Worm (Caenorhabditis elegans) whole organism, L1 larva: ENCODE data around the gene F08H9.3.

Source experiments
- Y116A8C.19 ChIP-seq: sonication (generic microtip); optimal IDR thresholded peaks from 2 replicates; lab custom pipeline; 2016; ENCODE audit warnings: missing compliant biosample characterization, missing genetic modification characterization, borderline replicate concordance
- aha-1 ChIP-seq: fragments of 150-350 bp; optimal IDR thresholded peaks from 2 replicates; lab custom pipeline; 2014; ENCODE audit warnings: missing biosample characterization, missing genetic modification characterization
- alr-1 ChIP-seq: fragments of 200-800 bp; sonication (Bioruptor generic); optimal IDR thresholded peaks from 2 replicates; lab custom pipeline; 2018; ENCODE audit warnings: borderline replicate concordance, mild to moderate bottlenecking, missing genetic modification characterization, missing compliant biosample characterization
- blmp-1 ChIP-seq: fragments of 150-350 bp; optimal IDR thresholded peaks from 2 replicates; lab custom pipeline; 2014; ENCODE audit warnings: missing biosample characterization, missing genetic modification characterization
- ceh-63 ChIP-seq: fragments of 200-800 bp; sonication (Bioruptor generic); optimal IDR thresholded peaks from 2 replicates; lab custom pipeline; 2018; ENCODE audit warnings: mild to moderate bottlenecking, missing genetic modification characterization, missing compliant biosample characterization
- ceh-82 ChIP-seq, 3 experiments: fragments of 150-350 bp in 1 of 3; sonication (generic microtip) in 2 of 3; optimal IDR thresholded peaks; 2 replicates each; lab custom pipeline; 2014 to 2017; ENCODE audit warnings: missing biosample characterization in 3 of 3, missing genetic modification characterization in 3 of 3
- ceh-88 ChIP-seq: fragments of 200-800 bp; sonication (Bioruptor generic); IDR thresholded peaks from 2 replicates; pipeline ENCODE4 v1.3.6; 2022; ENCODE audit warnings: missing genetic modification characterization, missing compliant biosample characterization
- ceh-90 ChIP-seq: sonication (generic microtip); optimal IDR thresholded peaks from 2 replicates; lab custom pipeline; 2016; ENCODE audit warnings: missing genetic modification characterization, missing compliant biosample characterization
- ces-1 ChIP-seq: fragments of 150-350 bp; optimal IDR thresholded peaks from 2 replicates; lab custom pipeline; 2014; ENCODE audit warnings: missing biosample characterization, missing genetic modification reagents, missing genetic modification characterization
- dsc-1 ChIP-seq: sonication (generic microtip); optimal IDR thresholded peaks from 2 replicates; lab custom pipeline; 2016; ENCODE audit warnings: mild to moderate bottlenecking, missing genetic modification characterization, missing compliant biosample characterization
- efl-1 ChIP-seq, 4 experiments: fragments of 150-350 bp; optimal IDR thresholded peaks in 3 of 4; peaks in 1 of 4; 1 replicate in 1 of 4; 2 replicates in 3 of 4; lab custom pipeline; 2014; ENCODE audit warnings: missing biosample characterization in 2 of 4, missing genetic modification characterization in 2 of 4, missing genetic modification reagents in 2 of 4
- efl-3 ChIP-seq: fragments of 200-800 bp; sonication (Bioruptor generic); optimal IDR thresholded peaks from 2 replicates; lab custom pipeline; 2018; ENCODE audit warnings: mild to moderate bottlenecking, missing genetic modification characterization, missing compliant biosample characterization
- egl-13 ChIP-seq: sonication (generic microtip); optimal IDR thresholded peaks from 2 replicates; lab custom pipeline; 2016; ENCODE audit warnings: missing genotype, missing genetic modification reagents, missing genetic modification characterization, missing compliant biosample characterization
- elt-3 ChIP-seq, 6 experiments: fragments of 150-350 bp in 1 of 6; sonication (generic microtip); optimal IDR thresholded peaks; 2 replicates each; lab custom pipeline; 2017 to 2018; ENCODE audit warnings: missing biosample characterization in 6 of 6, missing genetic modification characterization in 6 of 6, inconsistent platforms in 1 of 6
- ets-5 ChIP-seq: fragments of 200-800 bp; sonication (Bioruptor generic); IDR thresholded peaks from 2 replicates; pipeline ENCODE4 v1.3.6; 2022; ENCODE audit warnings: missing genetic modification characterization, missing compliant biosample characterization
- fos-1 ChIP-seq: fragments of 150-350 bp; optimal IDR thresholded peaks from 2 replicates; lab custom pipeline; 2014; ENCODE audit warnings: missing biosample characterization, missing genetic modification characterization
- hlh-17 ChIP-seq: fragments of 200-800 bp; sonication (Bioruptor generic); optimal IDR thresholded peaks from 2 replicates; lab custom pipeline; 2018; ENCODE audit warnings: missing genetic modification characterization, mild to moderate bottlenecking, missing compliant biosample characterization, moderate library complexity, borderline replicate concordance
- irx-1 ChIP-seq: sonication (generic microtip); optimal IDR thresholded peaks from 2 replicates; lab custom pipeline; 2016; ENCODE audit warnings: missing genetic modification characterization, missing compliant biosample characterization
- isw-1 ChIP-seq: fragments of 200-800 bp; sonication (Bioruptor generic); IDR thresholded peaks from 2 replicates; pipeline ENCODE4 v1.3.6; 2022; ENCODE audit warnings: missing genetic modification characterization, missing compliant biosample characterization
- lin-39 ChIP-seq: fragments of 150-350 bp; optimal IDR thresholded peaks from 2 replicates; lab custom pipeline; 2014; ENCODE audit warnings: missing biosample characterization, missing genetic modification reagents, missing genetic modification characterization
- lir-3 ChIP-seq: sonication (generic microtip); optimal IDR thresholded peaks from 2 replicates; lab custom pipeline; 2016; ENCODE audit warnings: mild to moderate bottlenecking, missing genetic modification characterization, moderate library complexity, missing compliant biosample characterization; ENCODE audit not compliant: poor library complexity
- lsy-2 ChIP-seq, 2 experiments: fragments of 150-350 bp; optimal IDR thresholded peaks; 2 replicates each; lab custom pipeline; 2014; ENCODE audit warnings: missing biosample characterization in 2 of 2, missing genetic modification characterization in 2 of 2
- mdl-1 ChIP-seq, 2 experiments: fragments of 150-350 bp; optimal IDR thresholded peaks; 2 replicates each; lab custom pipeline; 2014 to 2017; ENCODE audit warnings: missing biosample characterization in 2 of 2, missing genetic modification characterization in 2 of 2, inconsistent platforms in 1 of 2
- mef-2 ChIP-seq: fragments of 150-350 bp; optimal IDR thresholded peaks from 2 replicates; lab custom pipeline; 2014; ENCODE audit warnings: missing biosample characterization, missing genetic modification characterization
- mep-1 ChIP-seq: fragments of 150-350 bp; optimal IDR thresholded peaks from 2 replicates; lab custom pipeline; 2014; ENCODE audit warnings: missing biosample characterization, missing genetic modification characterization
- nhr-11 ChIP-seq: fragments of 150-350 bp; optimal IDR thresholded peaks from 2 replicates; lab custom pipeline; 2014; ENCODE audit warnings: missing biosample characterization, missing genetic modification characterization
- nhr-12 ChIP-seq: sonication (generic microtip); optimal IDR thresholded peaks from 2 replicates; lab custom pipeline; 2017; ENCODE audit warnings: missing biosample characterization, missing genetic modification characterization
- nhr-19 ChIP-seq: fragments of 200-800 bp; sonication (Bioruptor generic); conservative IDR thresholded peaks from 2 replicates; pipeline ENCODE4 v1.3.6; 2022; ENCODE audit warnings: missing genetic modification characterization, missing compliant biosample characterization
- nhr-20 ChIP-seq: sonication (generic microtip); optimal IDR thresholded peaks from 2 replicates; lab custom pipeline; 2016; ENCODE audit warnings: mild to moderate bottlenecking, missing genetic modification characterization, missing compliant biosample characterization
- nhr-237 ChIP-seq: fragments of 150-350 bp; optimal IDR thresholded peaks from 2 replicates; lab custom pipeline; 2014; ENCODE audit warnings: missing biosample characterization, missing genetic modification characterization
- nhr-28 ChIP-seq: fragments of 150-350 bp; optimal IDR thresholded peaks from 2 replicates; lab custom pipeline; 2014; ENCODE audit warnings: missing biosample characterization, missing genetic modification characterization
- nhr-47 ChIP-seq: sonication (generic microtip); optimal IDR thresholded peaks from 2 replicates; lab custom pipeline; 2016; ENCODE audit warnings: mild to moderate bottlenecking, missing genetic modification characterization, moderate library complexity, missing compliant biosample characterization
- nhr-76 ChIP-seq: sonication (generic microtip); optimal IDR thresholded peaks from 2 replicates; lab custom pipeline; 2017; ENCODE audit warnings: missing biosample characterization, missing genetic modification characterization
- nhr-85 ChIP-seq: sonication (generic microtip); peaks from one replicate; lab custom pipeline; 2016; ENCODE audit warnings: missing genetic modification characterization, inconsistent platforms, missing compliant biosample characterization
- nhr-90 ChIP-seq: sonication (generic microtip); optimal IDR thresholded peaks from 2 replicates; lab custom pipeline; 2016; ENCODE audit warnings: mild to moderate bottlenecking, missing genetic modification characterization, missing compliant biosample characterization; ENCODE audit not compliant: poor library complexity
- pag-3 ChIP-seq: sonication (generic microtip); optimal IDR thresholded peaks from 2 replicates; lab custom pipeline; 2017; ENCODE audit warnings: missing genetic modification characterization, mild to moderate bottlenecking, missing compliant biosample characterization, antibody characterized with exemption, borderline replicate concordance; ENCODE audit not compliant: insufficient read depth
- pqm-1 ChIP-seq: sonication (generic microtip); optimal IDR thresholded peaks from 3 replicates; lab custom pipeline; 2017; ENCODE audit warnings: missing biosample characterization, missing genetic modification characterization
- rnt-1 ChIP-seq: sonication (generic microtip); optimal IDR thresholded peaks from 2 replicates; lab custom pipeline; 2016; ENCODE audit warnings: mild to moderate bottlenecking, missing genetic modification characterization, moderate library complexity, missing compliant biosample characterization
- snpc-4 ChIP-seq: fragments of 150-350 bp; optimal IDR thresholded peaks from 2 replicates; lab custom pipeline; 2014; ENCODE audit warnings: missing biosample characterization, missing genetic modification characterization
- sox-4 ChIP-seq: sonication (generic microtip); optimal IDR thresholded peaks from 2 replicates; lab custom pipeline; 2016; ENCODE audit warnings: missing genetic modification characterization, missing compliant biosample characterization
- sup-37 ChIP-seq: fragments of 200-800 bp; sonication (Bioruptor generic); optimal IDR thresholded peaks from 2 replicates; lab custom pipeline; 2018; ENCODE audit warnings: mild to moderate bottlenecking, missing genetic modification characterization, missing compliant biosample characterization
- swsn-7 ChIP-seq: sonication (generic microtip); optimal IDR thresholded peaks from 2 replicates; lab custom pipeline; 2016; ENCODE audit warnings: missing genetic modification characterization, missing compliant biosample characterization
- tlp-1 ChIP-seq: fragments of 150-350 bp; optimal IDR thresholded peaks from 2 replicates; lab custom pipeline; 2014; ENCODE audit warnings: missing biosample characterization, missing genetic modification characterization
- unc-30 ChIP-seq: sonication (generic microtip); optimal IDR thresholded peaks from 2 replicates; lab custom pipeline; 2017; ENCODE audit warnings: missing biosample characterization, missing genetic modification characterization
- xbp-1 ChIP-seq: sonication (generic microtip); optimal IDR thresholded peaks from 2 replicates; lab custom pipeline; 2016; ENCODE audit warnings: missing genetic modification characterization, missing compliant biosample characterization
- zag-1 ChIP-seq: fragments of 150-350 bp; optimal IDR thresholded peaks from 2 replicates; lab custom pipeline; 2014; ENCODE audit warnings: missing biosample characterization, missing genetic modification characterization

F08H9.3 gene

ce11 chrV:14419855-14420254, 43.3 kb downstream of the F08H9.3 start:
- TF ChIP-seq fos-1 (tag; lab: Kevin White, UChicago) (no peak), efl-1 (optimal IDR thresholded peaks at IDR 0.05; lab: Kevin White, UChicago) (no peak), efl-1 (GFP tag; optimal IDR thresholded peaks at IDR 0.05 in 1 of 2; lab: Kevin White, UChicago) (peak in 1 of 2 experiments; percentile 34)

- TF ChIP-seq swsn-7 (tag; lab: Kevin White, UChicago) (no peak), lsy-2 (tag; optimal IDR thresholded peaks at IDR 0.05; lab: Kevin White, UChicago) (peak in 1 of 2 experiments; percentile 12)
These were observed 45.4 kb downstream of the F08H9.3 start, which contains the start of the genes nxf-2 and set-31 for ce11 chrV:14417735-14418134. Gene nxf-2, minus strand, starts transcription at chrV:14417835. Gene set-31, plus strand, starts transcription at chrV:14417903.

DNA sequence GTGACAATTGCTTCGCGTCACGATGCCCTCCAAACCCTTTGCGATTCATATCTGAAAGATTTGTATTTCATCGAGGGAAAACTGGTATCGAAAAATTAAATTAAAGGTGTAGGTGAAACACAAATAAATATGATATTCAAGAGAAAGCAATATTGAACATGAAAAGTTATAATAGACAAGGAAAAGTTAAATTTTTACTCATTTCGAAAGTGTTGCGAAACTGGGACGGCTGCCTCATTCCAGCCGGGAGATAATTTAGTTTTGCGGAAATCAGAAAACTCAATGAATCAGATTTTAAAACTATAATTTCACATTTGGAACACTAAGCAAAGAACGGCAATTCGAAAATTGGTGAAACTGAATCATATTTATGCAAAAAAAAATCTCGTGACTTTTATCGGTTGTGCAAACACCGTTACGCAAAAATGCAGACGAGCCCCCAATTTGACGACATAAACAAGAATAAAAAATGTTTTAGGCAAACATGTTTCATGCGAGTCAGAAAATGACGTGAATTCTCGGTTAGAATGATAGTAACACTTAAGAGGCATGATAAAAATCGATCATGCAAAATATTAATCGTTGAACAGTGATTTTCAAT, 48.1 kb downstream of the F08H9.3 start, which contains the start of the genes nxf-1 and C15H11.11:
Gene nxf-1 (minus strand): TSS at position 51 of the 601 bp plus-strand sequence.
Gene C15H11.11 (plus strand): TSS at position 536 of the 601 bp plus-strand sequence.
- TF ChIP-seq lin-39 (tag; lab: Kevin White, UChicago), result peak; percentile 57
- peak; percentile 17 for TF ChIP-seq sup-37 (GFP tag; lab: Kevin White, UChicago)
- no peak for TF ChIP-seq aha-1
- peak; percentile 1 for TF ChIP-seq sox-4 (tag; lab: Kevin White, UChicago)
- TF ChIP-seq nhr-85 (tag; lab: Kevin White, UChicago), result peak; percentile 79
- peak in 1 of 2 experiments; percentile 74 for TF ChIP-seq mdl-1 (tag; optimal IDR thresholded peaks at IDR 0.05; lab: Kevin White, UChicago)
- no peak for TF ChIP-seq nhr-237 (tag; lab: Kevin White, UChicago)
- TF ChIP-seq ceh-90 (tag; lab: Kevin White, UChicago), result no peak
- no peak for TF ChIP-seq ets-5
- TF ChIP-seq efl-3 (GFP tag; lab: Kevin White, UChicago), result no peak
- TF ChIP-seq ceh-88, result no peak
- peak; percentile 50 to 64 (median 51) for TF ChIP-seq ceh-82 (tag; optimal IDR thresholded peaks at IDR 0.05; lab: Kevin White, UChicago)
- TF ChIP-seq elt-3 (tag; optimal IDR thresholded peaks at IDR 0.05; lab: Kevin White, UChicago), result peak in 2 of 6 experiments; percentile 32 to 51
- peak; percentile 76 for TF ChIP-seq xbp-1 (tag; lab: Kevin White, UChicago)
- TF ChIP-seq Y116A8C.19 (tag; lab: Kevin White, UChicago), result no peak
- peak; percentile 49 for TF ChIP-seq irx-1 (tag; lab: Kevin White, UChicago)
- no peak for TF ChIP-seq nhr-28 (tag; lab: Kevin White, UChicago)
- TF ChIP-seq unc-30 (tag; lab: Kevin White, UChicago), result no peak
- peak; percentile 4 for TF ChIP-seq egl-13 (tag; lab: Kevin White, UChicago)
- no peak for TF ChIP-seq mef-2 (tag; lab: Kevin White, UChicago)
- peak; percentile 85 for TF ChIP-seq nhr-47
- TF ChIP-seq nhr-76, result no peak
- peak; percentile 68 for TF ChIP-seq rnt-1
- TF ChIP-seq mep-1 (tag; lab: Kevin White, UChicago), result peak; percentile 89
- peak; percentile 22 for TF ChIP-seq nhr-11 (tag; lab: Kevin White, UChicago)
- peak; percentile 69 to 77 for TF ChIP-seq efl-1 (optimal IDR thresholded peaks at IDR 0.05; lab: Kevin White, UChicago)
- TF ChIP-seq efl-1 (GFP tag; optimal IDR thresholded peaks at IDR 0.05 in 1 of 2; lab: Kevin White, UChicago), result peak; percentile 75 to 97
- peak; percentile 78 to 79 for TF ChIP-seq lsy-2 (tag; optimal IDR thresholded peaks at IDR 0.05; lab: Kevin White, UChicago)
- no peak for TF ChIP-seq pqm-1 (tag; lab: Kevin White, UChicago)
- TF ChIP-seq lir-3 (tag; lab: Kevin White, UChicago), result peak; percentile 14
- peak; percentile 62 for TF ChIP-seq snpc-4 (tag; lab: Kevin White, UChicago)
- TF ChIP-seq nhr-90, result peak; percentile 79
- TF ChIP-seq dsc-1, result peak; percentile 68
- TF ChIP-seq nhr-19 (GFP tag; lab: Robert Waterston, UW), result peak; percentile 75
- no peak for TF ChIP-seq tlp-1
- peak; percentile 37; the same call in 1 of the 2 replicates for TF ChIP-seq isw-1
- no peak for TF ChIP-seq ces-1 (GFP tag; lab: Kevin White, UChicago)
- no peak for TF ChIP-seq pag-3 (tag; lab: Kevin White, UChicago)
- no peak for TF ChIP-seq hlh-17 (GFP tag; lab: Kevin White, UChicago)
- TF ChIP-seq zag-1 (tag; lab: Kevin White, UChicago), result no peak
- no peak for TF ChIP-seq nhr-12 (tag; lab: Kevin White, UChicago)
- peak; percentile 83 for TF ChIP-seq nhr-20
- peak; percentile 60 for TF ChIP-seq blmp-1 (tag; lab: Kevin White, UChicago)
- TF ChIP-seq alr-1, result no peak
- no peak for TF ChIP-seq ceh-63 (GFP tag; lab: Kevin White, UChicago)
